Worm (Caenorhabditis elegans) whole organism, young adult: ENCODE results near the gene srz-5.

Experiments used
- C06A6.2 ChIP-seq: fragments of 200-800 bp; sonication (Bioruptor generic); conservative IDR thresholded peaks from 2 replicates; pipeline ENCODE4 v1.3.6; 2022; ENCODE audit warnings: missing genetic modification characterization, missing compliant biosample characterization
- C17E4.6 ChIP-seq: fragments of 200-800 bp; sonication (Bioruptor generic); IDR thresholded peaks from 2 replicates; pipeline ENCODE4 v1.3.6; 2022; ENCODE audit warnings: missing genetic modification reagents, missing genetic modification characterization, missing compliant biosample characterization
- F33H1.4 ChIP-seq: fragments of 200-800 bp; sonication (Bioruptor generic); IDR thresholded peaks from 2 replicates; pipeline ENCODE4 v1.3.6; 2022; ENCODE audit warnings: missing genetic modification reagents, missing genetic modification characterization, missing compliant biosample characterization
- F39B2.1 ChIP-seq: fragments of 200-800 bp; sonication (Bioruptor generic); IDR thresholded peaks from 2 replicates; pipeline ENCODE4 v1.3.6; 2022; ENCODE audit warnings: missing genetic modification reagents, missing genetic modification characterization, missing compliant biosample characterization
- T26A5.8 ChIP-seq: sonication (generic microtip); optimal IDR thresholded peaks from 2 replicates; lab custom pipeline; 2016; ENCODE audit warnings: missing genetic modification characterization, missing compliant biosample characterization
- akir-1 ChIP-seq: fragments of 200-800 bp; sonication (Bioruptor generic); optimal IDR thresholded peaks from 2 replicates; lab custom pipeline; 2018; ENCODE audit warnings: mild to moderate bottlenecking, missing genetic modification characterization, moderate library complexity, missing compliant biosample characterization
- cebp-1 ChIP-seq, 2 experiments: fragments of 200-800 bp in 1 of 2; sonication (Bioruptor generic) in 1 of 2; sonication (generic microtip) in 1 of 2; IDR thresholded peaks in 1 of 2; optimal IDR thresholded peaks in 1 of 2; 2 replicates each; pipeline versions ENCODE4 v1.3.6 to Lab custom; 2017 to 2022; ENCODE audit warnings: missing compliant biosample characterization in 2 of 2, missing genetic modification characterization in 2 of 2, mild to moderate bottlenecking in 1 of 2, missing genetic modification reagents in 1 of 2, moderate library complexity in 1 of 2
- ceh-100 ChIP-seq: fragments of 200-800 bp; sonication (Bioruptor generic); IDR thresholded peaks from 2 replicates; pipeline ENCODE4 v1.3.6; 2022; ENCODE audit warnings: missing genetic modification reagents, missing genetic modification characterization, missing compliant biosample characterization
- ceh-27 ChIP-seq: fragments of 200-800 bp; sonication (Bioruptor generic); optimal IDR thresholded peaks from 2 replicates; lab custom pipeline; 2018; ENCODE audit warnings: mild to moderate bottlenecking, missing genetic modification characterization, moderate library complexity, missing compliant biosample characterization
- ceh-91 ChIP-seq: fragments of 200-800 bp; sonication (Bioruptor generic); IDR thresholded peaks from 2 replicates; pipeline ENCODE4 v1.3.6; 2022; ENCODE audit warnings: missing genetic modification reagents, missing genetic modification characterization, missing compliant biosample characterization
- chd-7 ChIP-seq: sonication (generic microtip); optimal IDR thresholded peaks from 2 replicates; lab custom pipeline; 2016; ENCODE audit warnings: mild to moderate bottlenecking, missing genetic modification characterization, moderate library complexity, missing compliant biosample characterization
- dox-1 ChIP-seq: fragments of 200-800 bp; sonication (Bioruptor generic); IDR thresholded peaks from 2 replicates; pipeline ENCODE4 v1.3.6; 2022; ENCODE audit warnings: missing genetic modification reagents, missing genetic modification characterization, missing compliant biosample characterization
- dpff-1 ChIP-seq: sonication (generic microtip); optimal IDR thresholded peaks from 2 replicates; lab custom pipeline; 2017; ENCODE audit warnings: mild to moderate bottlenecking, missing genetic modification characterization, missing compliant biosample characterization
- egl-44 ChIP-seq: fragments of 200-800 bp; sonication (Bioruptor generic); IDR thresholded peaks from 2 replicates; pipeline ENCODE4 v1.3.6; 2022; ENCODE audit warnings: missing genetic modification reagents, missing genetic modification characterization, missing compliant biosample characterization
- hlh-26 ChIP-seq: fragments of 200-800 bp; sonication (Bioruptor generic); conservative IDR thresholded peaks from 2 replicates; pipeline ENCODE4 v1.3.6; 2022; ENCODE audit warnings: missing genetic modification reagents, missing genetic modification characterization, missing compliant biosample characterization
- hmg-1.2 ChIP-seq: fragments of 200-800 bp; sonication (Bioruptor generic); IDR thresholded peaks from 2 replicates; pipeline ENCODE4 v1.3.6; 2022; ENCODE audit warnings: missing genetic modification reagents, missing genetic modification characterization, missing compliant biosample characterization
- hrde-1 ChIP-seq: sonication (generic microtip); optimal IDR thresholded peaks from 2 replicates; lab custom pipeline; 2016; ENCODE audit warnings: missing genetic modification characterization, mild to moderate bottlenecking, missing compliant biosample characterization, moderate library complexity, missing genotype, missing genetic modification reagents, borderline replicate concordance
- lag-1 ChIP-seq: fragments of 200-800 bp; sonication (Bioruptor generic); IDR thresholded peaks from 2 replicates; pipeline ENCODE4 v1.3.6; 2022; ENCODE audit warnings: missing genetic modification reagents, missing genetic modification characterization, missing compliant biosample characterization
- let-526 ChIP-seq: fragments of 200-800 bp; sonication (Bioruptor generic); IDR thresholded peaks from 2 replicates; pipeline ENCODE4 v1.3.6; 2022; ENCODE audit warnings: missing genetic modification reagents, missing genetic modification characterization, missing compliant biosample characterization
- let-607 ChIP-seq, 2 experiments: fragments of 200-800 bp in 1 of 2; sonication (Bioruptor generic) in 1 of 2; sonication (generic microtip) in 1 of 2; optimal IDR thresholded peaks; 2 replicates each; lab custom pipeline; 2016 to 2018; ENCODE audit warnings: mild to moderate bottlenecking in 2 of 2, missing compliant biosample characterization in 2 of 2, missing genetic modification characterization in 2 of 2, moderate library complexity in 2 of 2, missing genotype in 1 of 2
- lin-26 ChIP-seq: fragments of 200-800 bp; sonication (Bioruptor generic); IDR thresholded peaks from 2 replicates; pipeline ENCODE4 v1.3.6; 2022; ENCODE audit warnings: missing genetic modification reagents, missing genetic modification characterization, missing compliant biosample characterization
- lir-1 ChIP-seq: fragments of 200-800 bp; sonication (Bioruptor generic); conservative IDR thresholded peaks from 2 replicates; pipeline ENCODE4 v1.3.6; 2022; ENCODE audit warnings: missing genetic modification reagents, missing genetic modification characterization, missing compliant biosample characterization
- madf-8 ChIP-seq: fragments of 200-800 bp; sonication (Bioruptor generic); conservative IDR thresholded peaks from 2 replicates; pipeline ENCODE4 v1.3.6; 2022; ENCODE audit warnings: missing genetic modification reagents, missing genetic modification characterization, missing compliant biosample characterization
- nhr-179 ChIP-seq: sonication (generic microtip); optimal IDR thresholded peaks from 2 replicates; lab custom pipeline; 2016; ENCODE audit warnings: mild to moderate bottlenecking, missing genetic modification characterization, missing compliant biosample characterization
- rcor-1 ChIP-seq: fragments of 200-800 bp; sonication (Bioruptor generic); IDR thresholded peaks from 2 replicates; pipeline ENCODE4 v1.3.6; 2022; ENCODE audit warnings: missing genetic modification reagents, missing genetic modification characterization, missing compliant biosample characterization
- rec-8 ChIP-seq, 2 experiments: sonication (generic microtip); optimal IDR thresholded peaks; 2 replicates each; lab custom pipeline; 2016; ENCODE audit warnings: mild to moderate bottlenecking in 2 of 2, missing genetic modification characterization in 2 of 2, missing genetic modification reagents in 2 of 2, missing genotype in 2 of 2, missing biosample characterization in 1 of 2, missing compliant biosample characterization in 1 of 2, moderate library complexity in 1 of 2
- rpc-1 ChIP-seq, 2 experiments: fragments of 150-350 bp in 1 of 2; sonication (generic microtip) in 1 of 2; optimal IDR thresholded peaks; 2 replicates each; lab custom pipeline; 2014 to 2018; ENCODE audit warnings: missing biosample characterization in 1 of 2, missing genetic modification characterization in 1 of 2, missing genetic modification reagents in 1 of 2, missing genotype in 1 of 2
- somi-1 ChIP-seq: fragments of 200-800 bp; sonication (Bioruptor generic); optimal IDR thresholded peaks from 2 replicates; lab custom pipeline; 2018; ENCODE audit warnings: mild to moderate bottlenecking, missing genetic modification characterization, missing compliant biosample characterization
- unc-62 ChIP-seq: fragments of 150-350 bp; optimal IDR thresholded peaks from 2 replicates; lab custom pipeline; 2014; ENCODE audit warnings: missing biosample characterization, missing genetic modification reagents, missing genetic modification characterization
- zfh-2 ChIP-seq: fragments of 200-800 bp; sonication (Bioruptor generic); conservative IDR thresholded peaks from 2 replicates; pipeline ENCODE4 v1.3.6; 2022; ENCODE audit warnings: missing genetic modification reagents, missing genetic modification characterization, missing compliant biosample characterization
- zim-3 ChIP-seq: sonication (generic microtip); optimal IDR thresholded peaks from 2 replicates; lab custom pipeline; 2017; ENCODE audit warnings: mild to moderate bottlenecking, missing genetic modification characterization, moderate library complexity, missing compliant biosample characterization
- ztf-25 ChIP-seq: fragments of 200-800 bp; sonication (Bioruptor generic); IDR thresholded peaks from 2 replicates; pipeline ENCODE4 v1.3.6; 2022; ENCODE audit warnings: missing genetic modification reagents, missing genetic modification characterization, missing compliant biosample characterization

The srz-5 gene

DNA sequence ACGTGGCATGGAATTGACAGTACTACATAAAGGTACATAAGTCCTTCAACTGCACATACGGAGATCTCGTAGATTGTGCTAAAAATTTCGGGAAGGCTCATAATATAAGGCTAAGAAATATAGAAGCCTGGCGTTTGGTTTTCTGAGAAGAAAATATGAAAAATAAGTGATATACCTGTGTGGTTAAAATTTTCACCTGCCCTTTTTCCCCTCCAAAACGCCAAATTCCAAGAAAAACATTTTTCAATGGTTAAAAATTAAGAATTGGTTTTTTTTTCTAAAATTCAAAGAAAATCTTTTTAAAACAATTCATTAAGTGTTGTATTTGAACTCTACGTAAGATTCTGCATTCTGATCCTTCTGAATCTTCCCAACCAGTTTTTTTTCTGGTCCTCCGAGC is at the start of gene srz-5:
Gene srz-5, minus strand, starts transcription at position 101 of the 400 bp plus-strand sequence.
- TF ChIP-seq zim-3 (tag; lab: Kevin White, UChicago), result no peak
- no peak for TF ChIP-seq C06A6.2
- TF ChIP-seq hrde-1 (tag; lab: Kevin White, UChicago), result no peak
- TF ChIP-seq dpff-1 (tag; lab: Kevin White, UChicago), result no peak

DNA sequence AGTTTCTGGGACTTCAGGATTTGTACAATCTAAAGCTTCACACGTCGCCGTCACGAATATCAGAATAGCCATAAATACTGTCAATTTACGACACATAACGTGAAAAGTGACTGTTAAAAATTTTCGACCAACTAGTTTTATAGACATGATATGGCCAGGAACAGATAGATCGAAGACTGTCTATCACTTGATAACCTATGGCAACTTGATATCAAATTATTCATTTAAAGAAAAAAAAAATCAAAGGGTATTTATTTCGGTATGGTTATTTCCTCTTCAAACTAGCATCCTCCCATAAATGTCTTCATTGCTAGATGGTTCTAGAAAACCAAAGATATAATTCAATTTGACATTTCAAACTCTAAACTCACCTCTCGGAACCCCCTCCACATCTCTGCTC is 47.9 kb upstream of the srz-5 start, which contains the start of gene W10G11.3:
Gene W10G11.3, minus strand, starts transcription at position 101 of the 400 bp plus-strand sequence.
- TF ChIP-seq egl-44 (GFP tag; lab: Robert Waterston, UW) (no peak), rcor-1 (GFP tag; lab: Robert Waterston, UW) (no peak), T26A5.8 (tag; lab: Kevin White, UChicago) (no peak), lag-1 (GFP tag; lab: Robert Waterston, UW) (0 out of 2 replicates have a peak, but pooled peaks have one; percentile 31)

DNA sequence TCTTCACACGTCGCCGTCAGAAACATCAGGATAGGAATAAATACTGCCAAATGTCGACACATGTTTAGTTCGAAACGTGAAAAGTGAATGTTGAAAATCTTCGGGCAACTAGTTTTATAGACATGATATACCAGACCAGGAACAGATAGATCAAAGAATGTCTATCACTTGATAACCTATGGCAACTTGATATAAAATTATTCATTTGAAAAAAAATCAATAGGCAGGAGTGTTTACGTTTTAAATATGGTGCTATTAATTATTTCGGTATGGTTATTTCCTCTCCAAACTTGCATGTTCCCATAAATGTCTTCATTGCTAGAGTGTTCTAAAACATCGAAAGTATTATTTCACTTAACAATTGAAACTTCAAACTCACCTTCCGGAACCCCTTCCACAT is 47.0 kb upstream of the srz-5 start, which contains the start of gene W10G11.2:
Gene W10G11.2, minus strand, starts transcription at position 101 of the 400 bp plus-strand sequence.
- TF ChIP-seq ceh-91 (GFP tag; lab: Robert Waterston, UW), result no peak
- TF ChIP-seq madf-8 (GFP tag; lab: Robert Waterston, UW), result no peak
- no peak for TF ChIP-seq unc-62 (GFP tag; lab: Kevin White, UChicago)
- TF ChIP-seq let-526, result no peak
- TF ChIP-seq rec-8 (tag; optimal IDR thresholded peaks at IDR 0.05; lab: Kevin White, UChicago), result no peak
- no peak for TF ChIP-seq somi-1
- no peak for TF ChIP-seq ceh-27 (GFP tag; lab: Kevin White, UChicago)
- TF ChIP-seq C17E4.6 (GFP tag; lab: Robert Waterston, UW), result no peak
- no peak for TF ChIP-seq dox-1 (GFP tag; lab: Robert Waterston, UW)
- no peak for TF ChIP-seq ceh-100

DNA sequence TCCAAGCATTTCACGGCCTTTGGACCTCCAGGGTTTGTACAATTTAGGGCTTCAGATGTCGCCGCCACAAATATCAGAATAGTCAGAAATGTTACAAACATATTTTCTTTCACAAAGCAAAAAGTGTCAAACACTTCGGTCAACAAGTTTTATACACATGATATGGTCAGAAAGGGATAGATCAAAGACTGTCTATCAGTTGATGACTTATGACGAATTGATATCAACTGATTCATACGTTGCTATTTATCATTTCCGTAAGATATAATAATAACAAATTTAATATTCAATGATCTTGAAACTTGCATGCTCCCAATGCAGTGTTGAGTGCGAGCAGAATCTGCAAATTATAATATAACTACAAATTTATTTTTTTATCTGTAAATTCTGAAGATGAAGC is 46.1 kb upstream of the srz-5 start, which contains the start of gene W10G11.1:
Gene W10G11.1, minus strand, starts transcription at position 101 of the 400 bp plus-strand sequence.
- TF ChIP-seq F39B2.1, result no peak
- no peak for TF ChIP-seq let-607 (tag; optimal IDR thresholded peaks at IDR 0.05; lab: Kevin White, UChicago)
- no peak for TF ChIP-seq akir-1 (GFP tag; lab: Kevin White, UChicago)
- TF ChIP-seq hmg-1.2 (GFP tag; lab: Robert Waterston, UW), result no peak
- TF ChIP-seq madf-8 (GFP tag; lab: Robert Waterston, UW), result no peak
- no peak for TF ChIP-seq ceh-27 (GFP tag; lab: Kevin White, UChicago)
- no peak for TF ChIP-seq lir-1 (GFP tag; lab: Robert Waterston, UW)
- TF ChIP-seq rpc-1 (optimal IDR thresholded peaks at IDR 0.05; lab: Kevin White, UChicago), result no peak
- no peak for TF ChIP-seq rpc-1 (tag; optimal IDR thresholded peaks at IDR 0.05; lab: Kevin White, UChicago)
- no peak for TF ChIP-seq F33H1.4
- TF ChIP-seq somi-1, result no peak
- TF ChIP-seq lin-26, result no peak
- TF ChIP-seq chd-7 (tag; lab: Kevin White, UChicago), result no peak
- TF ChIP-seq cebp-1 (GFP tag; IDR thresholded peaks at IDR 0.05; lab: Robert Waterston, UW), result no peak
- TF ChIP-seq cebp-1 (tag; optimal IDR thresholded peaks at IDR 0.05; lab: Kevin White, UChicago), result no peak

DNA sequence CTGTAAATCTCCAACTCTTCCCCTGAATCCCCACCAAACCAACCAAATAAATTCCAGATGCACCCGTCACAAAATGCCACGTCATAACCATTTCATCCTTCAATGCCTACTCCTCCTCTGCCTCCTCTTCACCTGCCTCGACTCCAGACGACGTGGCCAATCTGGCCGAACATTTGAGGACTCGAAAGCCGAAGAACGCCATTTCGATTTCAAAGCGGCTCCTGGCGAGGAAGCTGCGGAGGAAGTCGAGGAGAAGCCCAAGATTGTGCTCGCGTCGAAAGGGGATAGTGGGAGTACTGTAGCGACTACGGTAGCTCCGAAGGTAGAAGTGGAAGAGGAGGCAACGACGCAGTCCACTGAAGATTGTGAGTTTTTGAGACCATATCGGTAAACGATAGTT is 42.9 kb upstream of the srz-5 start, which contains the start of gene lgc-45:
Gene lgc-45, plus strand, starts transcription at position 56 of the 400 bp plus-strand sequence.
- TF ChIP-seq ztf-25 (GFP tag; lab: Robert Waterston, UW) (no peak), nhr-179 (tag; lab: Kevin White, UChicago) (no peak), hlh-26 (GFP tag; lab: Robert Waterston, UW) (no peak), zfh-2 (GFP tag; lab: Robert Waterston, UW) (peak; percentile 72)
